Worm (Caenorhabditis elegans) whole organism, L3 larva: ENCODE results near the gene dao-3.

Experiments
- ZK546.5 ChIP-seq: sonication (generic microtip); optimal IDR thresholded peaks from 2 replicates; lab custom pipeline; 2017; ENCODE audit warnings: missing biosample characterization, missing genetic modification characterization
- ceh-28 ChIP-seq: fragments of 150-350 bp; optimal IDR thresholded peaks from 2 replicates; lab custom pipeline; 2014; ENCODE audit warnings: missing biosample characterization, missing genetic modification reagents, missing genetic modification characterization
- egl-27 ChIP-seq: sonication (generic microtip); optimal IDR thresholded peaks from 4 replicates; lab custom pipeline; 2017; ENCODE audit warnings: missing biosample characterization, missing genetic modification reagents, missing genetic modification characterization
- elt-2 ChIP-seq: sonication (generic microtip); optimal IDR thresholded peaks from 2 replicates; lab custom pipeline; 2016; ENCODE audit warnings: missing genetic modification reagents, mild to moderate bottlenecking, missing genetic modification characterization, missing compliant biosample characterization
- elt-3 ChIP-seq, 3 experiments: fragments of 150-350 bp in 1 of 3; sonication (generic microtip) in 2 of 3; optimal IDR thresholded peaks; 2 replicates in 2 of 3; 4 replicates in 1 of 3; lab custom pipeline; 2014 to 2017; ENCODE audit warnings: missing biosample characterization in 3 of 3, missing genetic modification characterization in 3 of 3
- eor-1 ChIP-seq, 2 experiments: fragments of 150-350 bp; optimal IDR thresholded peaks; 2 replicates each; lab custom pipeline; 2014 to 2018; ENCODE audit warnings: missing biosample characterization in 2 of 2, missing genetic modification characterization in 2 of 2
- fkh-10 ChIP-seq: sonication (generic microtip); optimal IDR thresholded peaks from 2 replicates; lab custom pipeline; 2017; ENCODE audit warnings: missing biosample characterization, missing genetic modification reagents, missing genetic modification characterization
- fkh-2 ChIP-seq: fragments of 150-350 bp; optimal IDR thresholded peaks from 2 replicates; lab custom pipeline; 2014; ENCODE audit warnings: missing biosample characterization, missing genetic modification reagents, missing genetic modification characterization
- fos-1 ChIP-seq: fragments of 150-350 bp; optimal IDR thresholded peaks from 2 replicates; lab custom pipeline; 2014; ENCODE audit warnings: missing biosample characterization, missing genetic modification characterization
- hmg-11 ChIP-seq: sonication (generic microtip); optimal IDR thresholded peaks from 2 replicates; lab custom pipeline; 2016; ENCODE audit warnings: missing genetic modification characterization, missing compliant biosample characterization
- jun-1 ChIP-seq: fragments of 150-350 bp; optimal IDR thresholded peaks from 2 replicates; lab custom pipeline; 2014; ENCODE audit warnings: missing biosample characterization, missing genetic modification reagents, missing genetic modification characterization
- mml-1 ChIP-seq: fragments of 150-350 bp; sonication (generic microtip); optimal IDR thresholded peaks from 3 replicates; lab custom pipeline; 2014; ENCODE audit warnings: missing biosample characterization, missing genetic modification characterization
- nfya-1 ChIP-seq: sonication (generic microtip); optimal IDR thresholded peaks from 2 replicates; lab custom pipeline; 2017; ENCODE audit warnings: missing genetic modification characterization, mild to moderate bottlenecking, missing compliant biosample characterization, antibody characterized with exemption, moderate library complexity; ENCODE audit not compliant: insufficient read depth
- nhr-11 ChIP-seq: fragments of 150-350 bp; optimal IDR thresholded peaks from 2 replicates; lab custom pipeline; 2014; ENCODE audit warnings: missing biosample characterization, missing genetic modification characterization
- nhr-23 ChIP-seq: fragments of 150-350 bp; optimal IDR thresholded peaks from 2 replicates; lab custom pipeline; 2014; ENCODE audit warnings: missing biosample characterization, missing genetic modification reagents, missing genetic modification characterization
- nhr-237 ChIP-seq: fragments of 150-350 bp; optimal IDR thresholded peaks from 2 replicates; lab custom pipeline; 2014; ENCODE audit warnings: missing biosample characterization, missing genetic modification characterization
- nhr-25 ChIP-seq: sonication (generic microtip); optimal IDR thresholded peaks from 2 replicates; lab custom pipeline; 2017; ENCODE audit warnings: missing biosample characterization, missing genetic modification characterization
- nhr-43 ChIP-seq: sonication (generic microtip); optimal IDR thresholded peaks from 2 replicates; lab custom pipeline; 2016; ENCODE audit warnings: mild to moderate bottlenecking, missing genetic modification characterization, missing compliant biosample characterization; ENCODE audit not compliant: poor library complexity, severe bottlenecking
- nhr-67 ChIP-seq: fragments of 150-350 bp; optimal IDR thresholded peaks from 2 replicates; lab custom pipeline; 2014; ENCODE audit warnings: missing biosample characterization, missing genetic modification characterization
- nhr-77 ChIP-seq: fragments of 150-350 bp; optimal IDR thresholded peaks from 2 replicates; lab custom pipeline; 2014; ENCODE audit warnings: missing biosample characterization, missing genetic modification characterization
- pha-4 ChIP-seq: fragments of 150-350 bp; optimal IDR thresholded peaks from 2 replicates; lab custom pipeline; 2014; ENCODE audit warnings: missing biosample characterization, missing genetic modification reagents, missing genetic modification characterization
- pqm-1 ChIP-seq: fragments of 150-350 bp; optimal IDR thresholded peaks from 2 replicates; lab custom pipeline; 2017; ENCODE audit warnings: missing biosample characterization, missing genetic modification characterization, inconsistent platforms
- sea-2 ChIP-seq: fragments of 150-350 bp; sonication (generic microtip); optimal IDR thresholded peaks from 4 replicates; lab custom pipeline; 2014; ENCODE audit warnings: missing biosample characterization, missing genetic modification reagents, missing genetic modification characterization
- snpc-4 ChIP-seq: fragments of 150-350 bp; optimal IDR thresholded peaks from 2 replicates; lab custom pipeline; 2014; ENCODE audit warnings: missing biosample characterization, missing genetic modification characterization
- tbx-2 ChIP-seq: sonication (generic microtip); optimal IDR thresholded peaks from 2 replicates; lab custom pipeline; 2016; ENCODE audit warnings: mild to moderate bottlenecking, missing genetic modification characterization, missing compliant biosample characterization
- unc-39 ChIP-seq: sonication (generic microtip); optimal IDR thresholded peaks from 4 replicates; lab custom pipeline; 2017; ENCODE audit warnings: missing biosample characterization, missing genetic modification characterization
- ztf-11 ChIP-seq: fragments of 150-350 bp; optimal IDR thresholded peaks from 2 replicates; lab custom pipeline; 2014; ENCODE audit warnings: missing biosample characterization, missing genetic modification characterization

Gene dao-3

DNA sequence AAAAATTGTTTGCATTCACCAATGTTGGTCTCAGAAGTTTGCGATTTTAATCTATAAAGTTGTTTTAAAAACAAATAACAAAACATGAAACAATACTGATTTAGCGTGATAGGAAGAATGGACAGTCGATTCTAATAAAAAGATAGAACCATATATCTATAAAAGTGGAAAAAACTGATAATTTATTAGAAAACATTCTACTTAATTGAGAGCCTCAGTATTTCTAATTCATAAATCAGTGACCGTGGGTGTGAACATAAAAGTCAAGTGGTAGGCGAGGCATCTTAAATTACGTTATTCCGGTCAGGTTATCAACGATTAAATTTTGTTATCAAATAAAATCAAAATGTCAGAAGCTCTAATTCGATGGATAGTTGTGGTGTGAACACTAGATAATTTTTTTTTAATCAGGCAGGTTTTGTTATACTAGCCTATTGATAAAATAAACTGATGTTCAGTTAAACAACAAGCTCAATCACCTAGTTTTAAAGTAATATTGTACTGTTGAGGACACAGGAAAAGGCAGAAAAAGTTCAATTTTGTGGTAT, 12.5 kb upstream of the dao-3 start, which contains the start of gene catp-5:
Gene catp-5, minus strand, starts transcription at position 51 of the 548 bp plus-strand sequence.
- TF ChIP-seq elt-2 (tag; lab: Kevin White, UChicago) (peak; percentile 85), snpc-4 (tag; lab: Kevin White, UChicago) (no peak), ceh-28 (no peak), pqm-1 (tag; lab: Kevin White, UChicago) (peak; percentile 46)
- TF ChIP-seq, all 47 proteins: peak for 2

DNA sequence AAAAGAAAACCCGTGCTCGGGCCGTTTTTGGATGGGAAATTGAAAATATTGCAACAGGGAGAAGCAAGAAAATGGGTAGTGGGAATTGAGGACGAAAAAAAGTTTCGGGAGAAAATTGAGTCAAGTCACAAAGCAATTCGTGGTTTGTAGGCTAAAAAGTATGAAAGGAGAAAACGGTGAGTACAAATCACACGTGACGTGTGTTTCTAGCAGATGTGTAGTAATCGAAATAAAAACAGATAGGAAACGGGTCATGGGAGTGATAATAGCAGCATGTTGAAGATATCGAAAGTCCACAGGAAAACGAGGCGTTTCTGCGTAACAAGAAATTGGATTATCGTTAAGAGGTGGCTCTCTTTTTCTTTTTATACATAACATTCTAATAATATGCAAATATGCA, 3.6 kb upstream of the dao-3 start:
- TF ChIP-seq nhr-237 (tag; lab: Kevin White, UChicago) (no peak), nhr-11 (tag; lab: Kevin White, UChicago) (peak; percentile 77), egl-27 (tag; lab: Kevin White, UChicago) (no peak), elt-2 (tag; lab: Kevin White, UChicago) (peak; percentile 30), nhr-43 (tag; lab: Kevin White, UChicago) (peak; percentile 50), elt-3 (tag; optimal IDR thresholded peaks at IDR 0.05; lab: Kevin White, UChicago) (no peak), fkh-10 (GFP tag; lab: Kevin White, UChicago) (peak; percentile 31), eor-1 (tag; optimal IDR thresholded peaks at IDR 0.05; lab: Kevin White, UChicago) (no peak), nfya-1 (tag; lab: Kevin White, UChicago) (peak; percentile 12)

DNA sequence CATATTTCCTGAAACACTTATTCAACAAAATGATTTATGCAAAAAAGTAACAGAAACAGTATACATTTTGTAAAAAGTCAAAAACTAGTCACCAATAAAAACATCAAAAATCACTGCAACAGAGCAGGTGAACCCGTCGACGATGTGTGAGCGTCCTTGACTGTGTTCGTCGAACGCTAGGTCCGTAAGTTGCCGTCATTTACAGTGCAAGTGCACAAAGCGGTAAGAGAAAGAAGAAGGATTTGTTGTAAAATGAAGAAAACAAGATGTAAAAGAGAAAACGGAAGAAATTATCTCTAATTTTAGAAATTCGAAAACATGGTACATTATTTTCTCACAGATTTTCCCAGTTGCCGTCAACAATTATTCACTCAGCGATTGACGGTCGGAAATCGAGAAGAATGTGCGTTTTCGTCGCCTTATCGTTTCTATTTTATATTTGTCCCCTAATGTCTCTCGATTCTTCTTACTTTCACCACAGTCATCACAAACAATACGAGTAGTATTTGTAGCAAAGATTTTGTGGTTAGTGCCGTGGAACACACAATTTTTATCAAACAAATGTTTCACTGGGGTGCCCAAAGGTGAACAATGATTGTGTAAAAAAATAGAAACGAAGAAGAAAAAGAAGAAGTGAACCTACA, 3.0 kb upstream of the dao-3 start:
- TF ChIP-seq elt-2 (tag; lab: Kevin White, UChicago) (peak; percentile 82), sea-2 (GFP tag; lab: Kevin White, UChicago) (no peak), pha-4 (tag; lab: Kevin White, UChicago) (peak; percentile 47), nhr-25 (tag; lab: Kevin White, UChicago) (peak; percentile 73), nhr-23 (tag; lab: Kevin White, UChicago) (no peak), pqm-1 (tag; lab: Kevin White, UChicago) (peak; percentile 63), mml-1 (tag; lab: Kevin White, UChicago) (no peak), jun-1 (tag; lab: Kevin White, UChicago) (peak; percentile 11), hmg-11 (peak; percentile 7), nhr-43 (tag; lab: Kevin White, UChicago) (peak; percentile 52)

DNA sequence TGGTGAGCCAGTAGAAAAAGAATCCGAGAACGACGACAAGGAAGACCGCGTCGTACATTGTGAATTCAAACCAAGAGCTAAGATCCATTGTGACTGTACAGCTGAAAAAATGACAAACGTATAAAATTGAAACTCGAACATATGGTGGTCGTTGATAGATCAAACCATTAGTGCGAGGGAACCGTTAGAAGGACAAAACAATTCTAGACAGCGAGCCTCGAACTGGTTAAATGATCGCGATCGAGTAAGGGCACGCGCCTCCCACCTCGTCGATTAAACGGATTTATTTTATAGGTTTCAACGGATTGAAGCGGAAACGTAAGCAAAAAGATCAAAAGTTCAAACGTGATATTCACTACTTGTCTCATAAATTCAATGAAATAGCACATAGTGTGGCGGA, 2.1 kb upstream of the dao-3 start, which contains the start of gene vem-1:
Gene vem-1, minus strand, starts transcription at position 101 of the 400 bp plus-strand sequence.
- TF ChIP-seq nhr-43 (tag; lab: Kevin White, UChicago) (no peak), fkh-2 (tag; lab: Kevin White, UChicago) (no peak), nhr-25 (tag; lab: Kevin White, UChicago) (no peak), snpc-4 (tag; lab: Kevin White, UChicago) (no peak), tbx-2 (tag; lab: Kevin White, UChicago) (no peak), nhr-23 (tag; lab: Kevin White, UChicago) (no peak)

DNA sequence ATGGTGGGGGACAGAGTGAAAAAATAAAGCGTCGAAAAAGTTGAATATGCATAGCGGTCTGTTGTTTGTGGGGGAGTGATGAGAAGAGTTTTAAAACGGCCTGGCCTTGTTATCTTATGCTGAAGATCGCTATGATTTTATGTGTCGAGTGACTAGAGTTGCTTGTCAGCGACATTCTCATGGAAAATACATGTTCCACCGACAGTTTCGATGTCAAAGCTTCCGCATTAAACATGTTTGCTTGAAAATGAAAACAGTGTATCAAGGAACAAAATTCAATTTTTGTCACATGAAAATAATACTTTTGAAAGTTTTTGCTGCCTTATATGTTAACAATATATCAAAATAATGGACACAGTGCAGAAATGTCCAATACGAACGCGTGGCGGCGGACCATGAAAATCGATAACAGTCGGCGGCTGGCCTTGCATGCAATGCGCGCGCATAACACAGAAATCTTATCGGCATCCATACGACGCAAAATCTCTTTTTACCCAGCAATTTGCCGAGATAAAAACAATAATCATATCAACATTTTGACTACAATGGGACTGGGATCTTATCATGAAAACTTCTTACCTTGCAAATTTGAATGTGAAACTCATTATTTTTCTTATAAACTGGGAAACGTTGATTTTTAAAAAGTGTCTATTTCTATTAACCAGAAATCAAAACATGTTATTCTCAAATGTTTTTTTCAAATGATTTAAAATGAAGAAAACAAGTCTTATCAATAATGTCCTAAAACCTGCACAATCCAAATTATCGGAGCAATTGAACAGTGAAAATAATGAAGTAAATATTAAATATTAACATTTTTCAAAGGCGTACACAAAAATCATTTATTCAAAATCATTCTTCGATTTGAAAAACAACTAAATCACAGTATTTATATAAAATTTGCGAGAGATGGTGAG, 633 bp upstream of the dao-3 start:
- TF ChIP-seq ceh-28: peak; percentile 63
- TF ChIP-seq unc-39 (tag; lab: Kevin White, UChicago): no peak
- peak; percentile 3 for TF ChIP-seq fos-1 (tag; lab: Kevin White, UChicago)
- no peak for TF ChIP-seq ZK546.5 (tag; lab: Kevin White, UChicago)

DNA sequence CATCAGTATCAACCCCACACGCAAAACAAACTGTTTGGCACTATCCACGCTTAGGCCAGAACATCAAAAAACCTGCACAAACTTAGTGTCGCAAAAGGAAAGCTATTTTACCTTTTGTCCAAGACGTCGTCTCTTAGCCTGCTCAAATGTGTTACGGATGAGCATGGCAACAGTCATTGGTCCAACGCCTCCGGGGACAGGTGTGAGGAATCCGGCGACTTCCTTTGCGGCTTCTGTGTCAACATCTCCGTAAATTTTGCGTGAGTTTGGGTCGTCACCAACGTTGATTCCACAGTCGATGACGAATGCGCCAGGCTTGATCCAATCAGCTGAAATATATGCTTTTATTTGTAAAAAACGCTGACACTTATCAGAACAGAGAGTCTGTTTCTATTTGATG, 1.7 kb downstream of the dao-3 start:
- TF ChIP-seq ZK546.5 (tag; lab: Kevin White, UChicago) (no peak), nhr-67 (tag; lab: Kevin White, UChicago) (no peak), jun-1 (tag; lab: Kevin White, UChicago) (no peak), snpc-4 (tag; lab: Kevin White, UChicago) (no peak), pqm-1 (tag; lab: Kevin White, UChicago) (no peak), ztf-11 (tag; lab: Kevin White, UChicago) (no peak), nhr-77 (no peak), fkh-2 (tag; lab: Kevin White, UChicago) (no peak)
